Worm (Caenorhabditis elegans) whole organism, midembryonic: ENCODE data around the gene F58H1.7.

Experiments
- T22C8.4 ChIP-seq: fragments of 200-800 bp; sonication (Bioruptor generic); IDR thresholded peaks from 2 replicates; pipeline ENCODE4 v1.3.6; 2022; ENCODE audit warnings: missing genetic modification characterization, missing compliant biosample characterization
- cog-1 ChIP-seq: sonication (generic microtip); optimal IDR thresholded peaks from 2 replicates; lab custom pipeline; 2016; ENCODE audit warnings: missing genetic modification characterization, missing compliant biosample characterization
- flt-1 ChIP-seq: fragments of 200-800 bp; sonication (Bioruptor generic); IDR thresholded peaks from 2 replicates; pipeline ENCODE4 v1.3.6; 2022; ENCODE audit warnings: missing genetic modification characterization, missing compliant biosample characterization
- klf-2 ChIP-seq: fragments of 200-800 bp; sonication (Bioruptor generic); conservative IDR thresholded peaks from 2 replicates; pipeline ENCODE4 v1.3.6; 2022; ENCODE audit warnings: missing genetic modification reagents, missing genetic modification characterization, missing compliant biosample characterization
- med-1 ChIP-seq: sonication (generic microtip); optimal IDR thresholded peaks from 2 replicates; lab custom pipeline; 2017; ENCODE audit warnings: missing genetic modification characterization, mild to moderate bottlenecking, missing compliant biosample characterization, antibody characterized with exemption, missing genetic modification reagents; ENCODE audit not compliant: insufficient read depth
- ref-1 ChIP-seq: fragments of 200-800 bp; sonication (Bioruptor generic); conservative IDR thresholded peaks from 2 replicates; pipeline ENCODE4 v1.3.6; 2022; ENCODE audit warnings: missing genetic modification reagents, missing genetic modification characterization, missing compliant biosample characterization
- tab-1 ChIP-seq: fragments of 200-800 bp; sonication (Bioruptor generic); IDR thresholded peaks from 2 replicates; pipeline ENCODE4 v1.3.6; 2022; ENCODE audit warnings: missing genetic modification characterization, missing compliant biosample characterization
- ztf-23 ChIP-seq: fragments of 200-800 bp; sonication (Bioruptor generic); IDR thresholded peaks from 2 replicates; pipeline ENCODE4 v1.3.6; 2022; ENCODE audit warnings: missing genetic modification reagents, missing genetic modification characterization, missing compliant biosample characterization
- ztf-29 ChIP-seq: fragments of 200-800 bp; sonication (Bioruptor generic); IDR thresholded peaks from 2 replicates; pipeline ENCODE4 v1.3.6; 2022; ENCODE audit warnings: missing genetic modification reagents, missing genetic modification characterization, missing compliant biosample characterization

The F58H1.7 gene

ce11 chrV:11995862-11996261 lies 31.2 kb upstream of the F58H1.7 start, which contains the start of gene C52E4.12:
TSS of gene C52E4.12 (plus strand) at chrV:11996162.
- TF ChIP-seq klf-2 (no peak), flt-1 (GFP tag; lab: Robert Waterston, UW) (no peak), med-1 (GFP tag; lab: Kevin White, UChicago) (no peak), ztf-29 (no peak), ztf-23 (no peak), tab-1 (GFP tag; lab: Robert Waterston, UW) (no peak), cog-1 (tag; lab: Kevin White, UChicago) (no peak), ref-1 (GFP tag; lab: Robert Waterston, UW) (no peak), T22C8.4 (GFP tag; lab: Robert Waterston, UW) (no peak)

- TF ChIP-seq cog-1 (tag; lab: Kevin White, UChicago): no peak
- no peak for TF ChIP-seq T22C8.4 (GFP tag; lab: Robert Waterston, UW)
- no peak for TF ChIP-seq klf-2
- TF ChIP-seq tab-1 (GFP tag; lab: Robert Waterston, UW): no peak
- no peak for TF ChIP-seq ref-1 (GFP tag; lab: Robert Waterston, UW)
- TF ChIP-seq ztf-29: no peak
- no peak for TF ChIP-seq ztf-23
- TF ChIP-seq flt-1 (GFP tag; lab: Robert Waterston, UW): no peak
These were observed 29.2 kb upstream of the F58H1.7 start, which contains the start of the genes cyl-1 and C52E4.7 for ce11 chrV:11993706-11994345. TSS of gene cyl-1 (minus strand) at chrV:11993723. TSS of gene C52E4.7 (plus strand) at chrV:11994295.

- no peak for TF ChIP-seq flt-1 (GFP tag; lab: Robert Waterston, UW)
- TF ChIP-seq ref-1 (GFP tag; lab: Robert Waterston, UW): no peak
- TF ChIP-seq T22C8.4 (GFP tag; lab: Robert Waterston, UW): no peak
- no peak for TF ChIP-seq ztf-23
- no peak for TF ChIP-seq cog-1 (tag; lab: Kevin White, UChicago)
- no peak for TF ChIP-seq ztf-29
- no peak for TF ChIP-seq tab-1 (GFP tag; lab: Robert Waterston, UW)
- TF ChIP-seq klf-2: no peak
- no peak for TF ChIP-seq med-1 (GFP tag; lab: Kevin White, UChicago)
These were observed 26.0 kb upstream of the F58H1.7 start for ce11 chrV:11990511-11991127.

- no peak for TF ChIP-seq ztf-29
- TF ChIP-seq flt-1 (GFP tag; lab: Robert Waterston, UW): no peak
- TF ChIP-seq klf-2: no peak
- TF ChIP-seq tab-1 (GFP tag; lab: Robert Waterston, UW): no peak
- no peak for TF ChIP-seq ztf-23
- TF ChIP-seq cog-1 (tag; lab: Kevin White, UChicago): no peak
- no peak for TF ChIP-seq ref-1 (GFP tag; lab: Robert Waterston, UW)
- no peak for TF ChIP-seq med-1 (GFP tag; lab: Kevin White, UChicago)
- TF ChIP-seq T22C8.4 (GFP tag; lab: Robert Waterston, UW): no peak
These were observed 25.2 kb upstream of the F58H1.7 start for ce11 chrV:11989861-11990260.

ce11 chrV:11986078-11986869 lies 21.7 kb upstream of the F58H1.7 start:
- TF ChIP-seq ztf-29 (no peak), ref-1 (GFP tag; lab: Robert Waterston, UW) (no peak), med-1 (GFP tag; lab: Kevin White, UChicago) (no peak), tab-1 (GFP tag; lab: Robert Waterston, UW) (no peak), klf-2 (no peak), cog-1 (tag; lab: Kevin White, UChicago) (no peak), T22C8.4 (GFP tag; lab: Robert Waterston, UW) (no peak), ztf-23 (no peak)

- TF ChIP-seq ztf-29 (no peak), ref-1 (GFP tag; lab: Robert Waterston, UW) (no peak), tab-1 (GFP tag; lab: Robert Waterston, UW) (no peak), klf-2 (no peak), cog-1 (tag; lab: Kevin White, UChicago) (no peak), ztf-23 (no peak), med-1 (GFP tag; lab: Kevin White, UChicago) (no peak), T22C8.4 (GFP tag; lab: Robert Waterston, UW) (no peak), flt-1 (GFP tag; lab: Robert Waterston, UW) (no peak)
These were observed 20.8 kb upstream of the F58H1.7 start, which contains the start of gene mans-2 for ce11 chrV:11985384-11985783. TSS of gene mans-2 (minus strand) at chrV:11985484.

- TF ChIP-seq ztf-29 (no peak), ztf-23 (no peak), flt-1 (GFP tag; lab: Robert Waterston, UW) (0 out of 2 replicates have a peak, but pooled peaks have one; percentile 26), cog-1 (tag; lab: Kevin White, UChicago) (no peak), ref-1 (GFP tag; lab: Robert Waterston, UW) (no peak), klf-2 (no peak)
These were observed 17.7 kb upstream of the F58H1.7 start, which contains the start of gene rpt-1 for ce11 chrV:11982309-11982708. TSS of gene rpt-1 (minus strand) at chrV:11982397.

ce11 chrV:11979673-11980561 lies 15.3 kb upstream of the F58H1.7 start, which contains the start of gene snr-4:
TSS of gene snr-4 (minus strand) at chrV:11979723.
- peak; percentile 94 for TF ChIP-seq ztf-29
- TF ChIP-seq ref-1 (GFP tag; lab: Robert Waterston, UW): peak; percentile 41; the same call in 1 of the 2 replicates
- TF ChIP-seq klf-2: no peak
- TF ChIP-seq ztf-23: peak; percentile 75; the same call in 1 of the 2 replicates
- TF ChIP-seq cog-1 (tag; lab: Kevin White, UChicago): peak; percentile 28
- TF ChIP-seq tab-1 (GFP tag; lab: Robert Waterston, UW): 0 out of 2 replicates have a peak, but pooled peaks have one; percentile 72
- TF ChIP-seq T22C8.4 (GFP tag; lab: Robert Waterston, UW): no peak
- TF ChIP-seq flt-1 (GFP tag; lab: Robert Waterston, UW): peak; percentile 87
